Fruit fly (Drosophila melanogaster) whole organism, adult: Measurements from ENCODE around the gene CG4042.

ENCODE experiments used
- CG11617 ChIP-seq: fragments of 200-800 bp; sonication (Bioruptor generic); optimal IDR thresholded peaks from 2 replicates; lab custom pipeline; 2017; ENCODE audit warnings: mild to moderate bottlenecking, missing biosample characterization, missing genetic modification reagents, missing genetic modification characterization
- CG12768 ChIP-seq: fragments of 200-800 bp; sonication (Bioruptor generic); optimal IDR thresholded peaks from 2 replicates; lab custom pipeline; 2017; ENCODE audit warnings: missing biosample characterization, missing genetic modification characterization, mild to moderate bottlenecking, moderate library complexity, missing genetic modification reagents
- CG14711 ChIP-seq: fragments of 200-800 bp; sonication (Bioruptor generic); optimal IDR thresholded peaks from 2 replicates; lab custom pipeline; 2018; ENCODE audit warnings: missing biosample characterization, mild to moderate bottlenecking, missing genetic modification characterization, moderate library complexity
- CG1620 ChIP-seq: fragments of 200-800 bp; sonication (Bioruptor generic); optimal IDR thresholded peaks from 2 replicates; lab custom pipeline; 2016; ENCODE audit warnings: missing biosample characterization, missing genetic modification characterization
- CG33017 ChIP-seq: fragments of 200-800 bp; sonication (Bioruptor generic); optimal IDR thresholded peaks from 2 replicates; lab custom pipeline; 2018; ENCODE audit warnings: missing biosample characterization, mild to moderate bottlenecking, missing genetic modification characterization, moderate library complexity
- CG5204 ChIP-seq: fragments of 200-800 bp; sonication (Bioruptor generic); optimal IDR thresholded peaks from 2 replicates; lab custom pipeline; 2016; ENCODE audit warnings: missing biosample characterization, missing genetic modification characterization
- CG7045 ChIP-seq: fragments of 200-800 bp; sonication (Bioruptor generic); optimal IDR thresholded peaks from 2 replicates; lab custom pipeline; 2017; ENCODE audit warnings: missing biosample characterization, mild to moderate bottlenecking, missing genetic modification characterization
- CG7101 ChIP-seq: fragments of 200-800 bp; sonication (Bioruptor generic); optimal IDR thresholded peaks from 2 replicates; lab custom pipeline; 2018; ENCODE audit warnings: missing biosample characterization, mild to moderate bottlenecking, missing genetic modification characterization, moderate library complexity
- Clk ChIP-seq: fragments of 200-800 bp; sonication (Bioruptor generic); optimal IDR thresholded peaks from 2 replicates; lab custom pipeline; 2017; ENCODE audit warnings: missing biosample characterization, missing genetic modification characterization
- Crg-1 ChIP-seq: fragments of 200-800 bp; sonication (Bioruptor generic); optimal IDR thresholded peaks from 2 replicates; lab custom pipeline; 2016; ENCODE audit warnings: missing biosample characterization, missing genetic modification characterization
- Hr96 ChIP-seq: fragments of 200-800 bp; sonication (Bioruptor generic); optimal IDR thresholded peaks from 2 replicates; lab custom pipeline; 2016; ENCODE audit warnings: missing biosample characterization, missing genetic modification characterization
- Mnt ChIP-seq: fragments of 200-800 bp; sonication (Bioruptor generic); optimal IDR thresholded peaks from 2 replicates; lab custom pipeline; 2016; ENCODE audit warnings: missing biosample characterization, mild to moderate bottlenecking, missing genetic modification characterization
- bab1 ChIP-seq: fragments of 200-800 bp; sonication (Bioruptor generic); optimal IDR thresholded peaks from 3 replicates; lab custom pipeline; 2019; ENCODE audit warnings: missing biosample characterization, mild to moderate bottlenecking, missing genetic modification characterization, moderate library complexity
- cic ChIP-seq: fragments of 200-800 bp; sonication (Bioruptor generic); optimal IDR thresholded peaks from 2 replicates; lab custom pipeline; 2017; ENCODE audit warnings: missing biosample characterization, mild to moderate bottlenecking, missing genetic modification characterization, moderate library complexity
- cnc ChIP-seq, 2 experiments: fragments of >200 bp; optimal IDR thresholded peaks; 2 replicates each; lab custom pipeline; 2017
- kay ChIP-seq: fragments of 200-800 bp; sonication (Bioruptor generic); peaks from one replicate; lab custom pipeline; 2016; ENCODE audit warnings: missing biosample characterization, missing genetic modification characterization, borderline replicate concordance
- ovo ChIP-seq: fragments of 200-800 bp; sonication (Bioruptor generic); optimal IDR thresholded peaks from 2 replicates; lab custom pipeline; 2016; ENCODE audit warnings: missing biosample characterization, missing genetic modification characterization
- pad ChIP-seq: fragments of 200-800 bp; sonication (Bioruptor generic); optimal IDR thresholded peaks from 3 replicates; lab custom pipeline; 2017; ENCODE audit warnings: missing biosample characterization, missing genetic modification characterization, mild to moderate bottlenecking, moderate library complexity, missing genetic modification reagents
- tj ChIP-seq: fragments of 200-800 bp; sonication (Bioruptor generic); optimal IDR thresholded peaks from 3 replicates; lab custom pipeline; 2017; ENCODE audit warnings: missing biosample characterization, mild to moderate bottlenecking, missing genetic modification characterization, moderate library complexity
- toe ChIP-seq: fragments of 200-800 bp; sonication (Bioruptor generic); optimal IDR thresholded peaks from 2 replicates; lab custom pipeline; 2016; ENCODE audit warnings: missing biosample characterization, missing genetic modification characterization

The CG4042 gene

dm6 chr3L:20755585-20755984 is 15.7 kb downstream of the CG4042 start, which contains the start of gene CG33912:
Gene CG33912 (minus strand): TSS chr3L:20755685.
- TF ChIP-seq CG33017 (tag; lab: Kevin White, UChicago) (no peak), toe (no peak), cic (GFP tag; lab: Kevin White, UChicago) (no peak), Hr96 (GFP tag; lab: Kevin White, UChicago) (no peak), tj (GFP tag; lab: Kevin White, UChicago) (no peak), Crg-1 (no peak), CG1620 (GFP tag; lab: Kevin White, UChicago) (no peak), CG7045 (no peak), cnc (optimal IDR thresholded peaks at IDR 0.05; lab: Kevin White, UChicago) (no peak), CG12768 (GFP tag; lab: Kevin White, UChicago) (no peak), Mnt (GFP tag; lab: Kevin White, UChicago) (no peak), Clk (GFP tag; lab: Kevin White, UChicago) (no peak), pad (GFP tag; lab: Kevin White, UChicago) (no peak), CG5204 (GFP tag; lab: Kevin White, UChicago) (no peak), CG14711 (tag; lab: Kevin White, UChicago) (no peak), bab1 (GFP tag; lab: Kevin White, UChicago) (no peak), CG11617 (GFP tag; lab: Kevin White, UChicago) (no peak)

- TF ChIP-seq CG14711 (tag; lab: Kevin White, UChicago) (no peak), Hr96 (GFP tag; lab: Kevin White, UChicago) (no peak), ovo (no peak), bab1 (GFP tag; lab: Kevin White, UChicago) (no peak), Mnt (GFP tag; lab: Kevin White, UChicago) (no peak), pad (GFP tag; lab: Kevin White, UChicago) (no peak), CG5204 (GFP tag; lab: Kevin White, UChicago) (no peak), cic (GFP tag; lab: Kevin White, UChicago) (no peak), tj (GFP tag; lab: Kevin White, UChicago) (no peak), CG7045 (no peak), CG7101 (tag; lab: Kevin White, UChicago) (no peak), CG1620 (GFP tag; lab: Kevin White, UChicago) (no peak), cnc (optimal IDR thresholded peaks at IDR 0.05; lab: Kevin White, UChicago) (no peak), Crg-1 (no peak), kay (GFP tag; lab: Kevin White, UChicago) (no peak), Clk (GFP tag; lab: Kevin White, UChicago) (no peak), toe (no peak), CG11617 (GFP tag; lab: Kevin White, UChicago) (no peak)
Observed at dm6 chr3L:20752964-20753363, 18.3 kb downstream of the CG4042 start.

- TF ChIP-seq CG1620 (GFP tag; lab: Kevin White, UChicago) (no peak), cnc (optimal IDR thresholded peaks at IDR 0.05; lab: Kevin White, UChicago) (no peak), pad (GFP tag; lab: Kevin White, UChicago) (no peak), Mnt (GFP tag; lab: Kevin White, UChicago) (no peak), CG7045 (no peak), CG33017 (tag; lab: Kevin White, UChicago) (no peak), Crg-1 (no peak), CG5204 (GFP tag; lab: Kevin White, UChicago) (no peak), Clk (GFP tag; lab: Kevin White, UChicago) (no peak), bab1 (GFP tag; lab: Kevin White, UChicago) (no peak), CG12768 (GFP tag; lab: Kevin White, UChicago) (no peak), toe (no peak), Hr96 (GFP tag; lab: Kevin White, UChicago) (no peak), CG14711 (tag; lab: Kevin White, UChicago) (no peak), ovo (no peak), CG7101 (tag; lab: Kevin White, UChicago) (no peak), CG11617 (GFP tag; lab: Kevin White, UChicago) (no peak), kay (GFP tag; lab: Kevin White, UChicago) (no peak), cic (GFP tag; lab: Kevin White, UChicago) (no peak), tj (GFP tag; lab: Kevin White, UChicago) (no peak)
Observed at dm6 chr3L:20750391-20750790, 20.9 kb downstream of the CG4042 start.

- TF ChIP-seq CG33017 (tag; lab: Kevin White, UChicago), result no peak
- no peak for TF ChIP-seq cnc (optimal IDR thresholded peaks at IDR 0.05; lab: Kevin White, UChicago)
- peak; percentile 91 for TF ChIP-seq tj (GFP tag; lab: Kevin White, UChicago)
- no peak for TF ChIP-seq CG5204 (GFP tag; lab: Kevin White, UChicago)
Observed at dm6 chr3L:20748577-20748976, 22.7 kb downstream of the CG4042 start.

dm6 chr3L:20747299-20747925 is 23.9 kb downstream of the CG4042 start:
- no peak for TF ChIP-seq bab1 (GFP tag; lab: Kevin White, UChicago)
- TF ChIP-seq tj (GFP tag; lab: Kevin White, UChicago), result no peak
- TF ChIP-seq Clk (GFP tag; lab: Kevin White, UChicago), result no peak
- no peak for TF ChIP-seq cnc (optimal IDR thresholded peaks at IDR 0.05; lab: Kevin White, UChicago)
- no peak for TF ChIP-seq CG11617 (GFP tag; lab: Kevin White, UChicago)
- no peak for TF ChIP-seq CG12768 (GFP tag; lab: Kevin White, UChicago)
- no peak for TF ChIP-seq CG7101 (tag; lab: Kevin White, UChicago)
- no peak for TF ChIP-seq toe
- TF ChIP-seq CG1620 (GFP tag; lab: Kevin White, UChicago), result no peak
- TF ChIP-seq ovo, result no peak
- no peak for TF ChIP-seq Crg-1
- no peak for TF ChIP-seq Hr96 (GFP tag; lab: Kevin White, UChicago)
- TF ChIP-seq Mnt (GFP tag; lab: Kevin White, UChicago), result no peak
- no peak for TF ChIP-seq CG5204 (GFP tag; lab: Kevin White, UChicago)
- no peak for TF ChIP-seq pad (GFP tag; lab: Kevin White, UChicago)
- no peak for TF ChIP-seq cic (GFP tag; lab: Kevin White, UChicago)
- no peak for TF ChIP-seq CG33017 (tag; lab: Kevin White, UChicago)
- no peak for TF ChIP-seq kay (GFP tag; lab: Kevin White, UChicago)
- no peak for TF ChIP-seq CG7045
- no peak for TF ChIP-seq CG14711 (tag; lab: Kevin White, UChicago)
